Worm (Caenorhabditis elegans) whole organism, young adult: ENCODE results near the gene F08D12.2.

Experiments
- B0261.1 ChIP-seq: sonication (generic microtip); optimal IDR thresholded peaks from 2 replicates; lab custom pipeline; 2016; ENCODE audit warnings: mild to moderate bottlenecking, missing genetic modification characterization, moderate library complexity, missing compliant biosample characterization
- D2030.7 ChIP-seq: fragments of 200-800 bp; sonication (Bioruptor generic); IDR thresholded peaks from 2 replicates; pipeline ENCODE4 v1.3.6; 2022; ENCODE audit warnings: missing genetic modification reagents, missing genetic modification characterization, missing compliant biosample characterization
- F37B4.10 ChIP-seq: fragments of 200-800 bp; sonication (Bioruptor generic); IDR thresholded peaks from 2 replicates; pipeline ENCODE4 v1.3.6; 2022; ENCODE audit warnings: missing genetic modification characterization, missing compliant biosample characterization
- F52B5.7 ChIP-seq: sonication (generic microtip); optimal IDR thresholded peaks from 2 replicates; lab custom pipeline; 2016; ENCODE audit warnings: mild to moderate bottlenecking, missing genetic modification characterization, missing compliant biosample characterization
- T07F8.4 ChIP-seq: sonication (generic microtip); optimal IDR thresholded peaks from 2 replicates; lab custom pipeline; 2016; ENCODE audit warnings: mild to moderate bottlenecking, missing genetic modification characterization, moderate library complexity, missing compliant biosample characterization
- T26A5.8 ChIP-seq: sonication (generic microtip); optimal IDR thresholded peaks from 2 replicates; lab custom pipeline; 2016; ENCODE audit warnings: missing genetic modification characterization, missing compliant biosample characterization
- Y53F4B.3 ChIP-seq: fragments of 200-800 bp; sonication (Bioruptor generic); IDR thresholded peaks from 2 replicates; pipeline ENCODE4 v1.3.6; 2022; ENCODE audit warnings: missing genetic modification reagents, missing genetic modification characterization, missing compliant biosample characterization
- Y53G8AR.9 ChIP-seq: fragments of 200-800 bp; sonication (Bioruptor generic); conservative IDR thresholded peaks from 2 replicates; pipeline ENCODE4 v1.3.6; 2022; ENCODE audit warnings: missing genetic modification reagents, missing genetic modification characterization, missing compliant biosample characterization
- Y95B8A.8 ChIP-seq: fragments of 200-800 bp; sonication (Bioruptor generic); IDR thresholded peaks from 2 replicates; pipeline ENCODE4 v1.3.6; 2022; ENCODE audit warnings: missing genetic modification reagents, missing genetic modification characterization, missing compliant biosample characterization
- ama-1 ChIP-seq, 3 experiments: fragments of 150-350 bp in 1 of 3; sonication (generic microtip) in 2 of 3; optimal IDR thresholded peaks; 2 replicates each; lab custom pipeline; 2014 to 2018; ENCODE audit warnings: missing biosample characterization in 2 of 3, missing genetic modification characterization in 2 of 3, missing genetic modification reagents in 2 of 3
- athp-1 ChIP-seq: sonication (generic microtip); optimal IDR thresholded peaks from 2 replicates; lab custom pipeline; 2017; ENCODE audit warnings: mild to moderate bottlenecking, missing genetic modification characterization, missing compliant biosample characterization
- ceh-100 ChIP-seq: fragments of 200-800 bp; sonication (Bioruptor generic); IDR thresholded peaks from 2 replicates; pipeline ENCODE4 v1.3.6; 2022; ENCODE audit warnings: missing genetic modification reagents, missing genetic modification characterization, missing compliant biosample characterization
- ceh-40 ChIP-seq: fragments of 200-800 bp; sonication (Bioruptor generic); IDR thresholded peaks from 2 replicates; pipeline ENCODE4 v1.3.6; 2022; ENCODE audit warnings: missing genetic modification characterization, missing compliant biosample characterization
- dox-1 ChIP-seq: fragments of 200-800 bp; sonication (Bioruptor generic); IDR thresholded peaks from 2 replicates; pipeline ENCODE4 v1.3.6; 2022; ENCODE audit warnings: missing genetic modification reagents, missing genetic modification characterization, missing compliant biosample characterization
- egl-18 ChIP-seq: fragments of 200-800 bp; sonication (Bioruptor generic); IDR thresholded peaks from 2 replicates; pipeline ENCODE4 v1.3.6; 2022; ENCODE audit warnings: missing genetic modification reagents, missing genetic modification characterization, missing compliant biosample characterization
- egrh-3 ChIP-seq: fragments of 200-800 bp; sonication (Bioruptor generic); IDR thresholded peaks from 2 replicates; pipeline ENCODE4 v1.3.6; 2022; ENCODE audit warnings: missing genetic modification reagents, missing genetic modification characterization, missing compliant biosample characterization
- ets-4 ChIP-seq: fragments of 200-800 bp; sonication (Bioruptor generic); optimal IDR thresholded peaks from 2 replicates; lab custom pipeline; 2018; ENCODE audit warnings: mild to moderate bottlenecking, missing genetic modification characterization, missing compliant biosample characterization
- fkh-3 ChIP-seq: sonication (generic microtip); optimal IDR thresholded peaks from 2 replicates; lab custom pipeline; 2016; ENCODE audit warnings: mild to moderate bottlenecking, missing genetic modification characterization, missing compliant biosample characterization
- him-1 ChIP-seq: sonication (generic microtip); optimal IDR thresholded peaks from 2 replicates; lab custom pipeline; 2016; ENCODE audit warnings: missing genotype, missing genetic modification reagents, missing genetic modification characterization, missing compliant biosample characterization
- hlh-26 ChIP-seq: fragments of 200-800 bp; sonication (Bioruptor generic); conservative IDR thresholded peaks from 2 replicates; pipeline ENCODE4 v1.3.6; 2022; ENCODE audit warnings: missing genetic modification reagents, missing genetic modification characterization, missing compliant biosample characterization
- hmg-1.2 ChIP-seq: fragments of 200-800 bp; sonication (Bioruptor generic); IDR thresholded peaks from 2 replicates; pipeline ENCODE4 v1.3.6; 2022; ENCODE audit warnings: missing genetic modification reagents, missing genetic modification characterization, missing compliant biosample characterization
- lin-35 ChIP-seq, 3 experiments: fragments of 150-350 bp in 2 of 3; sonication (generic microtip) in 1 of 3; optimal IDR thresholded peaks; 2 replicates each; lab custom pipeline; 2014 to 2018; ENCODE audit warnings: missing biosample characterization in 3 of 3, missing genetic modification characterization in 3 of 3, missing genetic modification reagents in 3 of 3
- lin-54 ChIP-seq: fragments of 200-800 bp; sonication (Bioruptor generic); optimal IDR thresholded peaks from 2 replicates; lab custom pipeline; 2018; ENCODE audit warnings: mild to moderate bottlenecking, missing genetic modification characterization, missing compliant biosample characterization
- lir-1 ChIP-seq: fragments of 200-800 bp; sonication (Bioruptor generic); conservative IDR thresholded peaks from 2 replicates; pipeline ENCODE4 v1.3.6; 2022; ENCODE audit warnings: missing genetic modification reagents, missing genetic modification characterization, missing compliant biosample characterization
- madf-10 ChIP-seq: sonication (generic microtip); optimal IDR thresholded peaks from 2 replicates; lab custom pipeline; 2016; ENCODE audit warnings: mild to moderate bottlenecking, missing genetic modification characterization, missing compliant biosample characterization
- madf-3 ChIP-seq: fragments of 200-800 bp; sonication (Bioruptor generic); IDR thresholded peaks from 2 replicates; pipeline ENCODE4 v1.3.6; 2022; ENCODE audit warnings: missing genetic modification reagents, missing genetic modification characterization, missing compliant biosample characterization
- mel-28 ChIP-seq: sonication (generic microtip); optimal IDR thresholded peaks from 2 replicates; lab custom pipeline; 2016; ENCODE audit warnings: borderline replicate concordance, mild to moderate bottlenecking, missing genetic modification characterization, missing compliant biosample characterization
- nhr-179 ChIP-seq: sonication (generic microtip); optimal IDR thresholded peaks from 2 replicates; lab custom pipeline; 2016; ENCODE audit warnings: mild to moderate bottlenecking, missing genetic modification characterization, missing compliant biosample characterization
- nhr-90 ChIP-seq: sonication (generic microtip); optimal IDR thresholded peaks from 2 replicates; lab custom pipeline; 2016; ENCODE audit warnings: missing genotype, mild to moderate bottlenecking, missing genetic modification characterization, missing compliant biosample characterization
- pha-4 ChIP-seq: fragments of 150-350 bp; sonication (generic microtip); optimal IDR thresholded peaks from 2 replicates; lab custom pipeline; 2014; ENCODE audit warnings: missing biosample characterization, missing genetic modification reagents, missing genetic modification characterization
- repo-1 ChIP-seq: sonication (generic microtip); optimal IDR thresholded peaks from 2 replicates; lab custom pipeline; 2017; ENCODE audit warnings: mild to moderate bottlenecking, missing genetic modification characterization, missing compliant biosample characterization
- rpc-1 ChIP-seq, 2 experiments: fragments of 150-350 bp in 1 of 2; sonication (generic microtip) in 1 of 2; optimal IDR thresholded peaks; 2 replicates each; lab custom pipeline; 2014 to 2018; ENCODE audit warnings: missing biosample characterization in 1 of 2, missing genetic modification characterization in 1 of 2, missing genetic modification reagents in 1 of 2, missing genotype in 1 of 2
- sdz-38 ChIP-seq: sonication (generic microtip); optimal IDR thresholded peaks from 2 replicates; lab custom pipeline; 2016; ENCODE audit warnings: missing genotype, missing genetic modification characterization, missing compliant biosample characterization
- snpc-1.1 ChIP-seq: sonication (generic microtip); optimal IDR thresholded peaks from 2 replicates; lab custom pipeline; 2017; ENCODE audit warnings: missing genetic modification characterization, mild to moderate bottlenecking, missing compliant biosample characterization, antibody characterized with exemption, moderate library complexity, missing genotype, missing genetic modification reagents; ENCODE audit not compliant: insufficient read depth
- snpc-4 ChIP-seq, 5 experiments: fragments of 150-350 bp in 1 of 5; sonication (generic microtip) in 4 of 5; optimal IDR thresholded peaks; 2 replicates each; lab custom pipeline; 2014 to 2018; ENCODE audit warnings: missing genetic modification characterization in 5 of 5, missing biosample characterization in 3 of 5, antibody characterized with exemption in 2 of 5, mild to moderate bottlenecking in 2 of 5, missing compliant biosample characterization in 2 of 5, missing genotype in 2 of 5, moderate library complexity in 2 of 5, missing genetic modification reagents in 1 of 5
- sptf-2 ChIP-seq: fragments of 200-800 bp; sonication (Bioruptor generic); optimal IDR thresholded peaks from 2 replicates; lab custom pipeline; 2018; ENCODE audit warnings: mild to moderate bottlenecking, missing genetic modification characterization, missing compliant biosample characterization
- tbx-9 ChIP-seq: sonication (generic microtip); optimal IDR thresholded peaks from 2 replicates; lab custom pipeline; 2016; ENCODE audit warnings: borderline replicate concordance, missing genetic modification characterization, inconsistent platforms, missing compliant biosample characterization
- unc-62 ChIP-seq: fragments of 150-350 bp; optimal IDR thresholded peaks from 2 replicates; lab custom pipeline; 2014; ENCODE audit warnings: missing biosample characterization, missing genetic modification reagents, missing genetic modification characterization
- xnd-1 ChIP-seq: sonication (generic microtip); optimal IDR thresholded peaks from 2 replicates; lab custom pipeline; 2016; ENCODE audit warnings: missing genotype, missing genetic modification reagents, missing genetic modification characterization, missing compliant biosample characterization
- zfh-2 ChIP-seq: fragments of 200-800 bp; sonication (Bioruptor generic); conservative IDR thresholded peaks from 2 replicates; pipeline ENCODE4 v1.3.6; 2022; ENCODE audit warnings: missing genetic modification reagents, missing genetic modification characterization, missing compliant biosample characterization
- ztf-18 ChIP-seq: sonication (generic microtip); optimal IDR thresholded peaks from 2 replicates; lab custom pipeline; 2016; ENCODE audit warnings: missing genotype, mild to moderate bottlenecking, missing genetic modification characterization, missing compliant biosample characterization
- ztf-26 ChIP-seq: sonication (generic microtip); optimal IDR thresholded peaks from 2 replicates; lab custom pipeline; 2017; ENCODE audit warnings: missing genetic modification characterization, missing compliant biosample characterization

F08D12.2 gene

ce11 chrII:2774904-2775303 is 6.6 kb upstream of the F08D12.2 start, which contains the start of gene fbxb-111:
Gene fbxb-111 (minus strand): TSS chrII:2775004.
- no peak for TF ChIP-seq xnd-1 (tag; lab: Kevin White, UChicago)
- TF ChIP-seq F37B4.10 (GFP tag; lab: Robert Waterston, UW): no peak
- no peak for TF ChIP-seq snpc-1.1 (tag; lab: Kevin White, UChicago)
- TF ChIP-seq Y95B8A.8 (GFP tag; lab: Robert Waterston, UW): no peak
- TF ChIP-seq ztf-26 (tag; lab: Kevin White, UChicago): no peak
- TF ChIP-seq him-1 (tag; lab: Kevin White, UChicago): no peak
- TF ChIP-seq D2030.7 (GFP tag; lab: Robert Waterston, UW): no peak
- no peak for TF ChIP-seq hlh-26 (GFP tag; lab: Robert Waterston, UW)
- TF ChIP-seq madf-10: no peak
- no peak for TF ChIP-seq athp-1
- no peak for TF ChIP-seq F52B5.7 (tag; lab: Kevin White, UChicago)
- TF ChIP-seq snpc-4 (GFP tag; optimal IDR thresholded peaks at IDR 0.05; lab: Kevin White, UChicago): no peak
- TF ChIP-seq snpc-4 (tag; optimal IDR thresholded peaks at IDR 0.05; lab: Kevin White, UChicago): no peak
- no peak for TF ChIP-seq Y53G8AR.9

- TF ChIP-seq T07F8.4 (no peak), ceh-100 (no peak), unc-62 (GFP tag; lab: Kevin White, UChicago) (no peak), nhr-179 (tag; lab: Kevin White, UChicago) (no peak), tbx-9 (tag; lab: Kevin White, UChicago) (no peak), dox-1 (GFP tag; lab: Robert Waterston, UW) (no peak), sdz-38 (no peak), hlh-26 (GFP tag; lab: Robert Waterston, UW) (no peak), madf-10 (no peak)
These were observed 3.6 kb upstream of the F08D12.2 start, which contains the start of gene F08D12.4 for ce11 chrII:2777846-2778245. Gene F08D12.4 (plus strand): TSS chrII:2778146.

ce11 chrII:2779253-2779652 is 2.2 kb upstream of the F08D12.2 start, which contains the start of gene F08D12.3:
Gene F08D12.3 (plus strand): TSS chrII:2779553.
- TF ChIP-seq ets-4 (GFP tag; lab: Kevin White, UChicago) (no peak), mel-28 (tag; lab: Kevin White, UChicago) (no peak), lin-35 (GFP tag; optimal IDR thresholded peaks at IDR 0.05; lab: Kevin White, UChicago) (no peak), sptf-2 (no peak), ama-1 (optimal IDR thresholded peaks at IDR 0.05; lab: Kevin White, UChicago) (no peak), ama-1 (GFP tag; optimal IDR thresholded peaks at IDR 0.05; lab: Kevin White, UChicago) (no peak), egl-18 (GFP tag; lab: Robert Waterston, UW) (no peak), rpc-1 (optimal IDR thresholded peaks at IDR 0.05; lab: Kevin White, UChicago) (no peak), rpc-1 (tag; optimal IDR thresholded peaks at IDR 0.05; lab: Kevin White, UChicago) (no peak)

ce11 chrII:2780804-2781203 is 651 bp upstream of the F08D12.2 start:
- TF ChIP-seq zfh-2 (GFP tag; lab: Robert Waterston, UW): peak; percentile 50
- TF ChIP-seq repo-1 (tag; lab: Kevin White, UChicago): no peak

ce11 chrII:2783380-2783779 is 1.9 kb downstream of the F08D12.2 start:
- TF ChIP-seq ztf-26 (tag; lab: Kevin White, UChicago) (no peak), ztf-18 (no peak), lir-1 (no peak), B0261.1 (no peak), nhr-90 (tag; lab: Kevin White, UChicago) (no peak), madf-3 (GFP tag; lab: Robert Waterston, UW) (no peak), pha-4 (no peak), lin-54 (GFP tag; lab: Kevin White, UChicago) (no peak), T26A5.8 (tag; lab: Kevin White, UChicago) (no peak), ceh-40 (GFP tag; lab: Robert Waterston, UW) (no peak), Y53F4B.3 (no peak), fkh-3 (tag; lab: Kevin White, UChicago) (no peak), hmg-1.2 (GFP tag; lab: Robert Waterston, UW) (no peak), athp-1 (no peak), F37B4.10 (GFP tag; lab: Robert Waterston, UW) (no peak), egrh-3 (GFP tag; lab: Robert Waterston, UW) (peak; percentile 63; the same call in 1 of the 2 replicates), zfh-2 (GFP tag; lab: Robert Waterston, UW) (peak; percentile 73)
